Worm (Caenorhabditis elegans) whole organism, mixed stage, embryonic: ENCODE measurements around the gene ZK470.14.

ENCODE experiments used
- M03D4.4 ChIP-seq: sonication (generic microtip); optimal IDR thresholded peaks from 2 replicates; lab custom pipeline; 2017; ENCODE audit warnings: mild to moderate bottlenecking, missing genetic modification characterization, missing compliant biosample characterization
- bed-3 ChIP-seq: fragments of 200-800 bp; sonication (Bioruptor generic); optimal IDR thresholded peaks from 3 replicates; lab custom pipeline; 2018; ENCODE audit warnings: mild to moderate bottlenecking, missing genetic modification characterization, moderate library complexity, missing compliant biosample characterization
- blmp-1 ChIP-seq: fragments of 150-350 bp; optimal IDR thresholded peaks from 2 replicates; lab custom pipeline; 2014; ENCODE audit warnings: missing biosample characterization, missing genetic modification characterization
- ceh-39 ChIP-seq: fragments of 150-350 bp; optimal IDR thresholded peaks from 2 replicates; lab custom pipeline; 2014; ENCODE audit warnings: missing biosample characterization, missing genetic modification characterization
- ceh-83 ChIP-seq: fragments of 200-800 bp; sonication (Bioruptor generic); optimal IDR thresholded peaks from 2 replicates; lab custom pipeline; 2018; ENCODE audit warnings: mild to moderate bottlenecking, missing genetic modification characterization, missing compliant biosample characterization
- ces-1 ChIP-seq: fragments of 150-350 bp; optimal IDR thresholded peaks from 2 replicates; lab custom pipeline; 2014; ENCODE audit warnings: missing biosample characterization, missing genetic modification reagents, missing genetic modification characterization
- cnd-1 ChIP-seq: fragments of 200-800 bp; sonication (Bioruptor generic); optimal IDR thresholded peaks from 2 replicates; lab custom pipeline; 2018; ENCODE audit warnings: mild to moderate bottlenecking, missing genetic modification characterization, missing compliant biosample characterization
- drap-1 ChIP-seq: fragments of 200-800 bp; sonication (Bioruptor generic); optimal IDR thresholded peaks from 3 replicates; lab custom pipeline; 2018; ENCODE audit warnings: mild to moderate bottlenecking, missing genetic modification characterization, missing compliant biosample characterization
- elt-1 ChIP-seq: sonication (generic microtip); optimal IDR thresholded peaks from 2 replicates; lab custom pipeline; 2017; ENCODE audit warnings: missing genetic modification characterization, mild to moderate bottlenecking, missing compliant biosample characterization, antibody characterized with exemption, moderate library complexity, borderline replicate concordance; ENCODE audit not compliant: insufficient read depth
- elt-3 ChIP-seq: fragments of 150-350 bp; optimal IDR thresholded peaks from 2 replicates; lab custom pipeline; 2014; ENCODE audit warnings: missing biosample characterization, missing genetic modification characterization
- flh-1 ChIP-seq: fragments of 200-800 bp; sonication (Bioruptor generic); optimal IDR thresholded peaks from 2 replicates; lab custom pipeline; 2018; ENCODE audit warnings: mild to moderate bottlenecking, missing genetic modification characterization, moderate library complexity, missing compliant biosample characterization
- ham-2 ChIP-seq: fragments of 200-800 bp; sonication (Bioruptor generic); optimal IDR thresholded peaks from 2 replicates; lab custom pipeline; 2018; ENCODE audit warnings: mild to moderate bottlenecking, missing genetic modification characterization, missing compliant biosample characterization
- hlh-1 ChIP-seq: fragments of 150-350 bp; optimal IDR thresholded peaks from 2 replicates; lab custom pipeline; 2014; ENCODE audit warnings: missing biosample characterization, missing genetic modification reagents, missing genetic modification characterization
- lin-13 ChIP-seq: fragments of 150-350 bp; optimal IDR thresholded peaks from 2 replicates; lab custom pipeline; 2014; ENCODE audit warnings: missing biosample characterization, missing genetic modification characterization
- lin-32 ChIP-seq: fragments of 200-800 bp; sonication (Bioruptor generic); optimal IDR thresholded peaks from 2 replicates; lab custom pipeline; 2018; ENCODE audit warnings: mild to moderate bottlenecking, missing genetic modification characterization, missing compliant biosample characterization
- mab-5 ChIP-seq: fragments of 150-350 bp; optimal IDR thresholded peaks from 2 replicates; lab custom pipeline; 2014; ENCODE audit warnings: missing biosample characterization, missing genetic modification characterization
- mep-1 ChIP-seq: fragments of 150-350 bp; optimal IDR thresholded peaks from 2 replicates; lab custom pipeline; 2017; ENCODE audit warnings: missing biosample characterization, missing genetic modification reagents, missing genetic modification characterization, inconsistent platforms
- mls-2 ChIP-seq: sonication (generic microtip); optimal IDR thresholded peaks from 2 replicates; lab custom pipeline; 2016; ENCODE audit warnings: mild to moderate bottlenecking, missing genetic modification characterization, moderate library complexity, missing compliant biosample characterization
- nhr-12 ChIP-seq: fragments of 150-350 bp; optimal IDR thresholded peaks from 2 replicates; lab custom pipeline; 2014; ENCODE audit warnings: missing biosample characterization, missing genetic modification characterization
- nhr-2 ChIP-seq: fragments of 150-350 bp; optimal IDR thresholded peaks from 2 replicates; lab custom pipeline; 2014; ENCODE audit warnings: missing biosample characterization, missing genetic modification characterization
- pha-4 ChIP-seq: fragments of 150-350 bp; optimal IDR thresholded peaks from 2 replicates; lab custom pipeline; 2018; ENCODE audit warnings: missing biosample characterization, missing genetic modification reagents, missing genetic modification characterization
- sem-2 ChIP-seq: fragments of 200-800 bp; sonication (Bioruptor generic); optimal IDR thresholded peaks from 2 replicates; lab custom pipeline; 2018; ENCODE audit warnings: mild to moderate bottlenecking, missing genetic modification characterization, missing compliant biosample characterization
- snpc-4 ChIP-seq: fragments of 150-350 bp; optimal IDR thresholded peaks from 2 replicates; lab custom pipeline; 2014; ENCODE audit warnings: missing biosample characterization, missing genetic modification characterization
- sptf-1 ChIP-seq: sonication (generic microtip); optimal IDR thresholded peaks from 2 replicates; lab custom pipeline; 2017; ENCODE audit warnings: mild to moderate bottlenecking, missing genetic modification characterization, moderate library complexity, missing compliant biosample characterization
- tbx-8 ChIP-seq: fragments of 200-800 bp; sonication (Bioruptor generic); optimal IDR thresholded peaks from 2 replicates; lab custom pipeline; 2018; ENCODE audit warnings: mild to moderate bottlenecking, missing genetic modification characterization, moderate library complexity, missing compliant biosample characterization
- unc-120 ChIP-seq: sonication (generic microtip); optimal IDR thresholded peaks from 2 replicates; lab custom pipeline; 2017; ENCODE audit warnings: missing genetic modification characterization, missing compliant biosample characterization; ENCODE audit not compliant: poor library complexity, severe bottlenecking
- zip-8 ChIP-seq: fragments of 150-350 bp; optimal IDR thresholded peaks from 2 replicates; lab custom pipeline; 2014; ENCODE audit warnings: missing biosample characterization, missing genetic modification characterization

Gene ZK470.14

DNA sequence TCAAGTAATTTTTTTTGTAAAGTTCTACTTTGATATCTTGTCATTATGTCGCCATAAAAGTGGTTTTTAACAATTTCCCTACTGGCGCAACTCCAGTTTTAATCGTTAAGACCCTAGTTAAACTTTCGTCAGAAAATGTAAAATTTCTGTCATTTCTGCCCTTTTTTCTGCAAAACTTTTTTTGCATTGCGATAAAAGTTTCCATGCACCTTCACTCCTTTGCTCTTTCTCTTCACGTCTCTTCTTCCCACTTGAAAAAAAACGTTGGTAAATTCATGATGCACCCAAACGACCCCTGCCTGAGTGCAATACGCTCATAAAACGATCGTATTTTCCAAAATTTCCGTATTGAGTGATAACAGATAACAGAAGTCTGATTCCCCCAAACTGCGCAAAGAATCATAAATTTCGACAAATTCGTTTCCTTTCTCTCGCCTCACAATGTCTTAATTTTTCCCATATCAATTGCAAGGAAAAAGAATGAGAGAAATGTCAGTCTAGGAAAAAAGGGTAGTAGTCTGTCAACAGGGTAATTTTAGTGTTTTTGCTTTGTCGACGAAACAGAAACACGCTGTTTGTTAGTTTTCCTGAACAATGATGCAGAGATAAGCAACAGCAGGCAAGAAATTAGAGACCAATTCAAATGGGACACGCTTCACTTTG lies 26.4 kb upstream of the ZK470.14 start:
- no peak for TF ChIP-seq nhr-12 (tag; lab: Kevin White, UChicago)
- no peak for TF ChIP-seq snpc-4 (tag; lab: Kevin White, UChicago)
- no peak for TF ChIP-seq tbx-8
- TF ChIP-seq lin-32 (GFP tag; lab: Kevin White, UChicago): no peak
- TF ChIP-seq ces-1 (GFP tag; lab: Kevin White, UChicago): no peak
- no peak for TF ChIP-seq blmp-1
- no peak for TF ChIP-seq elt-3
- no peak for TF ChIP-seq unc-120 (tag; lab: Kevin White, UChicago)
- TF ChIP-seq ceh-83 (GFP tag; lab: Kevin White, UChicago): no peak
- TF ChIP-seq sptf-1: no peak
- TF ChIP-seq nhr-2 (tag; lab: Kevin White, UChicago): no peak
- TF ChIP-seq mls-2 (tag; lab: Kevin White, UChicago): no peak
- no peak for TF ChIP-seq drap-1 (GFP tag; lab: Kevin White, UChicago)
- no peak for TF ChIP-seq M03D4.4 (tag; lab: Kevin White, UChicago)
- TF ChIP-seq bed-3 (GFP tag; lab: Kevin White, UChicago): no peak
- TF ChIP-seq sem-2 (GFP tag; lab: Kevin White, UChicago): no peak
- no peak for TF ChIP-seq zip-8
- TF ChIP-seq elt-1 (tag; lab: Kevin White, UChicago): no peak

DNA sequence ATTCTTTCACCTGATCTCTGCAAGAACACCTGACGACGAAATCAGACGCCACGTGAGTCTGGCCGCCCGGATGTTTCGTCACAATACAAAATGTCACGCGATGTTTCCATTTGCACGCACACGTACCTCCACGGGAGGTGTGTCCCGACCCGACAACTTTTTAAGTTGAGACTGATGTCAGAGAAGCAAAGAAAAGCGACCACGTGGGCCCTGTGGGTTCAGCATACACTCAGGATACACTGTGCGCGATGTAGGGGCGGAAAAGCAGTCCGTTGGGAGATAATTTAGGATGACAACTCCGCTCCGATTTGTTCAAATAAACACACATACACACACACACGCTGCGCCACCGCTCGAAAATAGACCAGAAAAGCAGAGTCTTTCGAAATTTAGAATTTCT lies 25.0 kb upstream of the ZK470.14 start:
- TF ChIP-seq nhr-2 (tag; lab: Kevin White, UChicago): no peak
- TF ChIP-seq pha-4 (tag; lab: Kevin White, UChicago): peak; percentile 55

DNA sequence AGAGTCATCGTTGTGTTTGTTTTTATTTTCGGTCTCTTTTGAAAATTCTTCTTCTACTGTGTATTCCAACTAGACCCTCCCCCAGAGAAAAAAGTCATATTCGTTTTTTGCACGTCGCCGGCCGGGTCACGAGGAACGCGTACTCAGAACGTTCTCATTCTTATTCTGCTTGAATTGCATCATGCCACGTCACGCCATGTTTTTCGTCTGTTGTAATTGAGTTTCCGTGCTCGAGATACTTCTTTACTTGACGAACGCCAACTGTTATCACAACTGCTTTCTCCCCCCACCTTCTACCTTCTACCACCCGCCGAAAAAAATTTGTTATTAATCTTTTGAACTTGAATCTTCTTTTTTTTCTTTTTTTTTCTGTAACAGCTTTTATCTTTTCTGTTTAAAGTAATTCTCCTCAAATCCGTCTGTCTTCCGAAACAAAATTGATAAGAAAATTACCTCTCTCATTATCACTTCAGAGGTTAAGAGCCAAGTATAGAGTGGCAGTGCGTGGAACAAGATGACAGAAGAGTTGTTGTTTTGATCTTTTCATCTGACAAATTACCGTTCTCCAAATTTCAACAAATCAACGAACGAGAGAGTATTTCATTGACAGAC lies 24.5 kb upstream of the ZK470.14 start:
- TF ChIP-seq sem-2 (GFP tag; lab: Kevin White, UChicago): no peak
- peak; percentile 91 for TF ChIP-seq hlh-1 (tag; lab: Kevin White, UChicago)

DNA sequence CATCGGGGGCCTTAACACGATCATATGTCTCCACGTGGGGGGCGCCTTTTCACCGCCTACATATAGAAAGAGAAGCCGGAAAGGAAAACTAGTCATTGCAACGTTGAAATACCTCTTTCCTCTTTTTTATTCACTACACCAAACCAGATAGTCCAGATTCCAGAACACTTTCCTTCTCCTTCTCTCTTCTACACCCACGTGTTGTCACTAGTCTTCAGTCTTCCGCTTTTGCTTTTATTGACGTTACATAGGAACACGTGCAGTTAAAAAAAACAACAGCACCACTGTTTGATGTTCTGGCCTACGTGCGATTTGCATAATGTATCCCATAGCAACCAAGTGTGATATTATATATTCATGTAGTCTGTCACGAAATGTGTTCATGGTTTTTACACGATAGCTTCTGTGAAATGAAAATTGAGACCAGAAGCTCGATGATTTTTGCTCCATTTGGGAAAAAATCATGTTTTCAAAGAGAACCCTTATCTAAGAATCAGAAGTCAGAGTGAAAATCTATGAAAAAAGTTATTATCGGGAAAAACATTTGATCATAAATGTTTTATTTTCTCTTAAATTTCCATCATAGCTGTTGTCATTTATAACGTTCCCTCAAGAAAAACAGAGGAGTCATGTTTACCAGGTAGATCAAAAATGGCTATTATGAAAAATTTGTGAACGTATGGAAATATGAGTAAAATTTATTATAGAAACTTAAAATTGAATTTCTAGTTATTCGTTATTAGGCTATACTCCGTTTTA lies 23.8 kb upstream of the ZK470.14 start:
- no peak for TF ChIP-seq elt-1 (tag; lab: Kevin White, UChicago)
- no peak for TF ChIP-seq hlh-1 (tag; lab: Kevin White, UChicago)
- no peak for TF ChIP-seq bed-3 (GFP tag; lab: Kevin White, UChicago)
- no peak for TF ChIP-seq mab-5 (tag; lab: Kevin White, UChicago)
- TF ChIP-seq ham-2: no peak
- TF ChIP-seq elt-3: no peak
- TF ChIP-seq M03D4.4 (tag; lab: Kevin White, UChicago): no peak

DNA sequence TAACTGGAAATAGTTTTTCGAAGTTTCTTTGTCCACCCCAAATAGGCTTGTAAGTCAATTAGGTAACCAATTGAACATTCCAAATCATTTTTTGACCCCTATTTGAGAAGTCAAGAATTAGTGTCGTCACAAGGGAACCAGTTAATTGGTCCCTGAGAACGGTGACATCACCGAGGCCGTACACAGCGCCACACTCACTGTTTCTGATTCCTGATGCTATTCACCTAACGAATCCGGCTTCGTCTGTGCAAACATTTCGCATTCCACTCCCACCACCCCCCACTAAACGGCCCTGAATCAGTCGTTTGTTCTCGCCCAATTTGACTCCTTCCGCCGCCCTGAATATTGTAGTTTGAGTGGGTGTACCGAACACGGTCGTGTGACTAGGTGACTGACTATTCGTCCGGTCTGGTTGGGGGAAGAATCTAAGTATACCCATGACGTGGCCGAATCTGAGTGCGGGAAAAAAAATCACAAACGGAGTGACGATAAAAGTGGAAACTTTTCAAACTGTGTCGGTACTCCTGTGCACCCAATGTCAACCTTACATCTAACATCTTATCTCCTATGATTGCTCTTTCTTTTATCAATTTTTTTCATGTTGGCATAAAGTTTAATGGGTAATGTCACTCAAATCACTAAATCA lies 23.0 kb upstream of the ZK470.14 start:
- TF ChIP-seq mab-5 (tag; lab: Kevin White, UChicago) (no peak), nhr-12 (tag; lab: Kevin White, UChicago) (no peak), blmp-1 (no peak), sem-2 (GFP tag; lab: Kevin White, UChicago) (no peak), ham-2 (no peak), drap-1 (GFP tag; lab: Kevin White, UChicago) (no peak), sptf-1 (no peak), M03D4.4 (tag; lab: Kevin White, UChicago) (no peak), mls-2 (tag; lab: Kevin White, UChicago) (no peak), lin-13 (tag; lab: Kevin White, UChicago) (no peak)

DNA sequence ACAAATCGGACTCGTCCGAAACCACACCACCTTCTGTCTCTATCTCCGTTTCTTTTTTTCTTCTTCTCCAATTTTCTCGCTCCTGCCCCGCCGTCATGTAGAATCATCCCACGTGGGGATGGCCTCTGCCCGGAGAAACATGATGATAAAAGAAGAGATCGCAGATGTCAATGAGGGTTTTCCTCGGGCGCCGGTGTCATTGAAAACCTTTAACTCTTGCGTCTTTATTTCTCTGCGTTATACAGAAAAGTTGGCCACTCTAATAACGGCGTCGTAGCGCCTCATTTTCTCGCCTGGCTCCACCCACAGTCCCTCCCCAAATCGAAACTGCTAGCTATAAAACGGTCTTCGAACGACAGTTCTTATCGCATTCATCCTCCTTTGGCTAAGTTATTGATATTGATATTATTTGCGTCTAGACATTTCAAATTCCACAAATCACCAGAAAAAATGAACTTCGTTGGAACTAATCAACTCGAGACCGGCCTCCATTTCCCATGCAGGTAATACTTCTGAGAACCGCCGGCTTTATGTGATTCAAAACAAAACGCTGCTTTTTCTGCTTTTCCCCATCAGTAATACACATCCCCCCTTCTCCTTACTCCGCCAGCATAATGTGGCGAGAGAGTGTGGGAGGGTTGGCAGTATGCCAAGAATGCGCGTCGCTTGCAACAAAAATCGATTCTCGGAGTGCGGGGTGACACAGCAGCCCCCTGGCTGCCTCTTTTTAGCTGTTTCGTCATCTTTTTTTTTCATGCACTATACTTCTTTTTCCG lies 22.0 kb upstream of the ZK470.14 start:
- TF ChIP-seq cnd-1 (tag; lab: Kevin White, UChicago) (peak; percentile 20), pha-4 (tag; lab: Kevin White, UChicago) (no peak), flh-1 (GFP tag; lab: Kevin White, UChicago) (no peak), sptf-1 (peak; percentile 58), mls-2 (tag; lab: Kevin White, UChicago) (peak; percentile 46), ceh-39 (tag; lab: Kevin White, UChicago) (peak; percentile 40), bed-3 (GFP tag; lab: Kevin White, UChicago) (no peak), hlh-1 (tag; lab: Kevin White, UChicago) (peak; percentile 24), mep-1 (peak; percentile 1), ces-1 (GFP tag; lab: Kevin White, UChicago) (peak; percentile 59), lin-13 (tag; lab: Kevin White, UChicago) (no peak), elt-1 (tag; lab: Kevin White, UChicago) (no peak), unc-120 (tag; lab: Kevin White, UChicago) (peak; percentile 17), ham-2 (peak; percentile 2), ceh-83 (GFP tag; lab: Kevin White, UChicago) (peak; percentile 46)
